Worm (Caenorhabditis elegans): ENCODE results near the gene cst-1.

ce11 chrX:4391680-4392079 lies 52.2 kb downstream of the cst-1 start:
- TF ChIP-seq unc-55 (GFP tag; optimal IDR thresholded peaks at IDR 0.05): no peak
- no peak for TF ChIP-seq nhr-10 (tag; optimal IDR thresholded peaks at IDR 0.05)
- no peak for TF ChIP-seq nhr-12 (tag; optimal IDR thresholded peaks at IDR 0.05)
- no peak for TF ChIP-seq ZK546.5 (tag; optimal IDR thresholded peaks at IDR 0.05)
- TF ChIP-seq zag-1 (tag; optimal IDR thresholded peaks at IDR 0.05): no peak
- TF ChIP-seq lin-13 (GFP tag; optimal IDR thresholded peaks at IDR 0.05): no peak
- TF ChIP-seq egl-27 (tag; optimal IDR thresholded peaks at IDR 0.05): no peak
- TF ChIP-seq nhr-23 (tag; optimal IDR thresholded peaks at IDR 0.05): no peak
- TF ChIP-seq ceh-16 (tag; optimal IDR thresholded peaks at IDR 0.05): no peak
- no peak for TF ChIP-seq mab-5 (tag; optimal IDR thresholded peaks at IDR 0.05)
- TF ChIP-seq lin-39 (tag; optimal IDR thresholded peaks at IDR 0.05): no peak

Measured in whole organism, L2 larva.